Worm (Caenorhabditis elegans): Measurements from ENCODE around the gene rga-1.

- no peak for TF ChIP-seq aly-1 (tag; optimal IDR thresholded peaks at IDR 0.05)
- no peak for TF ChIP-seq ama-1 (optimal IDR thresholded peaks at IDR 0.05)
- no peak for TF ChIP-seq tbx-11 (GFP tag; IDR thresholded peaks at IDR 0.05)
- no peak for TF ChIP-seq ceh-36 (tag; optimal IDR thresholded peaks at IDR 0.05)
These were observed 53.5 kb downstream of the rga-1 start, which contains the start of gene B0334.10 for ce11 chrII:11518184-11518583.

Measured in whole organism, early embryonic.